Worm (Caenorhabditis elegans): ENCODE data around the gene gcy-1.
A peak's percentile ranks its signal among the peaks of the same experiment; 100 is the strongest.

Gene gcy-1

ce11 chrII:9516836-9517235 lies at the start of gene gcy-1:
Gene gcy-1 (minus strand): TSS chrII:9516936.
- TF ChIP-seq ztf-29 (GFP tag; IDR thresholded peaks at IDR 0.05): no peak
- TF ChIP-seq ztf-23 (GFP tag; IDR thresholded peaks at IDR 0.05): no peak
- TF ChIP-seq cog-1 (tag; optimal IDR thresholded peaks at IDR 0.05): no peak
- TF ChIP-seq T22C8.4 (GFP tag; IDR thresholded peaks at IDR 0.05): no peak

- TF ChIP-seq ref-1 (GFP tag; conservative IDR thresholded peaks at IDR 0.05) (peak; percentile 93), ztf-23 (GFP tag; IDR thresholded peaks at IDR 0.05) (peak; percentile 92), klf-2 (GFP tag; conservative IDR thresholded peaks at IDR 0.05) (peak; percentile 83), T22C8.4 (GFP tag; IDR thresholded peaks at IDR 0.05) (peak; percentile 89), tab-1 (GFP tag; IDR thresholded peaks at IDR 0.05) (peak; percentile 97), flt-1 (GFP tag; IDR thresholded peaks at IDR 0.05) (peak; percentile 97), ztf-29 (GFP tag; IDR thresholded peaks at IDR 0.05) (peak; percentile 83), cog-1 (tag; optimal IDR thresholded peaks at IDR 0.05) (peak; percentile 61), med-1 (GFP tag; optimal IDR thresholded peaks at IDR 0.05; ENCODE audit: insufficient read depth) (peak; percentile 47)
These were observed 49.3 kb upstream of the gcy-1 start for ce11 chrII:9566045-9566444.

- TF ChIP-seq klf-2 (GFP tag; conservative IDR thresholded peaks at IDR 0.05): no peak
- no peak for TF ChIP-seq tab-1 (GFP tag; IDR thresholded peaks at IDR 0.05)
- TF ChIP-seq T22C8.4 (GFP tag; IDR thresholded peaks at IDR 0.05): no peak
- TF ChIP-seq flt-1 (GFP tag; IDR thresholded peaks at IDR 0.05): no peak
- no peak for TF ChIP-seq ztf-23 (GFP tag; IDR thresholded peaks at IDR 0.05)
- TF ChIP-seq cog-1 (tag; optimal IDR thresholded peaks at IDR 0.05): no peak
- no peak for TF ChIP-seq ref-1 (GFP tag; conservative IDR thresholded peaks at IDR 0.05)
- TF ChIP-seq ztf-29 (GFP tag; IDR thresholded peaks at IDR 0.05): no peak
- no peak for TF ChIP-seq med-1 (GFP tag; optimal IDR thresholded peaks at IDR 0.05; ENCODE audit: insufficient read depth)
These were observed 44.2 kb upstream of the gcy-1 start for ce11 chrII:9560895-9561294.

ce11 chrII:9559929-9560328 lies 43.2 kb upstream of the gcy-1 start, which contains the start of gene F35H8.4:
Gene F35H8.4 (minus strand): TSS chrII:9560029.
- TF ChIP-seq klf-2 (GFP tag; conservative IDR thresholded peaks at IDR 0.05) (no peak), med-1 (GFP tag; optimal IDR thresholded peaks at IDR 0.05; ENCODE audit: insufficient read depth) (no peak), tab-1 (GFP tag; IDR thresholded peaks at IDR 0.05) (no peak), ztf-29 (GFP tag; IDR thresholded peaks at IDR 0.05) (no peak), ref-1 (GFP tag; conservative IDR thresholded peaks at IDR 0.05) (no peak)

- no peak for TF ChIP-seq ztf-23 (GFP tag; IDR thresholded peaks at IDR 0.05)
- no peak for TF ChIP-seq T22C8.4 (GFP tag; IDR thresholded peaks at IDR 0.05)
- no peak for TF ChIP-seq cog-1 (tag; optimal IDR thresholded peaks at IDR 0.05)
- TF ChIP-seq ztf-29 (GFP tag; IDR thresholded peaks at IDR 0.05): no peak
These were observed 42.2 kb upstream of the gcy-1 start for ce11 chrII:9558906-9559305.

ce11 chrII:9557437-9558150 lies 40.9 kb upstream of the gcy-1 start, which contains the start of gene zfp-2:
Gene zfp-2 (plus strand): TSS chrII:9557650.
- TF ChIP-seq ztf-29 (GFP tag; IDR thresholded peaks at IDR 0.05): no peak
- no peak for TF ChIP-seq ref-1 (GFP tag; conservative IDR thresholded peaks at IDR 0.05)
- no peak for TF ChIP-seq cog-1 (tag; optimal IDR thresholded peaks at IDR 0.05)
- no peak for TF ChIP-seq klf-2 (GFP tag; conservative IDR thresholded peaks at IDR 0.05)
- no peak for TF ChIP-seq T22C8.4 (GFP tag; IDR thresholded peaks at IDR 0.05)
- no peak for TF ChIP-seq med-1 (GFP tag; optimal IDR thresholded peaks at IDR 0.05; ENCODE audit: insufficient read depth)
- no peak for TF ChIP-seq ztf-23 (GFP tag; IDR thresholded peaks at IDR 0.05)
- TF ChIP-seq tab-1 (GFP tag; IDR thresholded peaks at IDR 0.05): no peak
- no peak for TF ChIP-seq flt-1 (GFP tag; IDR thresholded peaks at IDR 0.05)

ce11 chrII:9556582-9556981 lies 39.8 kb upstream of the gcy-1 start:
- TF ChIP-seq ztf-29 (GFP tag; IDR thresholded peaks at IDR 0.05): no peak
- TF ChIP-seq T22C8.4 (GFP tag; IDR thresholded peaks at IDR 0.05): no peak
- TF ChIP-seq klf-2 (GFP tag; conservative IDR thresholded peaks at IDR 0.05): no peak
- no peak for TF ChIP-seq flt-1 (GFP tag; IDR thresholded peaks at IDR 0.05)
- TF ChIP-seq cog-1 (tag; optimal IDR thresholded peaks at IDR 0.05): no peak
- TF ChIP-seq ztf-23 (GFP tag; IDR thresholded peaks at IDR 0.05): no peak
- no peak for TF ChIP-seq med-1 (GFP tag; optimal IDR thresholded peaks at IDR 0.05; ENCODE audit: insufficient read depth)
- TF ChIP-seq ref-1 (GFP tag; conservative IDR thresholded peaks at IDR 0.05): no peak
- no peak for TF ChIP-seq tab-1 (GFP tag; IDR thresholded peaks at IDR 0.05)

ce11 chrII:9554925-9555553 lies 38.3 kb upstream of the gcy-1 start, which contains the start of gene F35H8.2:
Gene F35H8.2 (plus strand): TSS chrII:9555503.
- TF ChIP-seq T22C8.4 (GFP tag; IDR thresholded peaks at IDR 0.05) (no peak), ztf-29 (GFP tag; IDR thresholded peaks at IDR 0.05) (no peak), flt-1 (GFP tag; IDR thresholded peaks at IDR 0.05) (no peak), klf-2 (GFP tag; conservative IDR thresholded peaks at IDR 0.05) (no peak), med-1 (GFP tag; optimal IDR thresholded peaks at IDR 0.05; ENCODE audit: insufficient read depth) (no peak), ref-1 (GFP tag; conservative IDR thresholded peaks at IDR 0.05) (no peak), cog-1 (tag; optimal IDR thresholded peaks at IDR 0.05) (no peak), tab-1 (GFP tag; IDR thresholded peaks at IDR 0.05) (no peak), ztf-23 (GFP tag; IDR thresholded peaks at IDR 0.05) (no peak)

ce11 chrII:9553179-9553578 lies 36.4 kb upstream of the gcy-1 start, which contains the start of gene F35H8.1:
Gene F35H8.1 (minus strand): TSS chrII:9553279.
- no peak for TF ChIP-seq ztf-29 (GFP tag; IDR thresholded peaks at IDR 0.05)
- no peak for TF ChIP-seq med-1 (GFP tag; optimal IDR thresholded peaks at IDR 0.05; ENCODE audit: insufficient read depth)
- TF ChIP-seq flt-1 (GFP tag; IDR thresholded peaks at IDR 0.05): no peak
- no peak for TF ChIP-seq T22C8.4 (GFP tag; IDR thresholded peaks at IDR 0.05)
- no peak for TF ChIP-seq ztf-23 (GFP tag; IDR thresholded peaks at IDR 0.05)
- TF ChIP-seq klf-2 (GFP tag; conservative IDR thresholded peaks at IDR 0.05): no peak
- TF ChIP-seq cog-1 (tag; optimal IDR thresholded peaks at IDR 0.05): no peak
- TF ChIP-seq tab-1 (GFP tag; IDR thresholded peaks at IDR 0.05): no peak
- TF ChIP-seq ref-1 (GFP tag; conservative IDR thresholded peaks at IDR 0.05): no peak

Measured in whole organism, midembryonic.